Worm (Caenorhabditis elegans): ENCODE data around the gene str-159.

DNA sequence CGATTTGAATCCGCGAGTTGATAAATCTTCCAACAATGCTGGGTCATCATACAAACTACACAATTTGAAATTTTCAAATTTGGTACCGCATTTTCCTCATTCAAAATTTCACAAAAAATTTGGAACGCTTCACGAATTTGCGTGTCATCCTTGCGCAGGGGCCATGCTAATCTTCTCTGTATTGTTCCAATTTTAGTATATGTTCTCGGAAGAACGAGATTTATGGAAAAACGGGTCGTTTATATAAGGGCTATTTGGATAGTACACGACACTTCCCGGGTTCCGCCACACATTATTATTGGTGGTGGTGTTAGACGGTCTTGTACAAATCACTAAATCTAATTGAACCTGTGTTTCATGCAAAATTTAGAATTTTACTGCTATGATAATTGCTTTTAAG, 23.7 kb upstream of the str-159 start:
- no peak for TF ChIP-seq pha-4 (GFP tag; IDR thresholded peaks at IDR 0.05)
- TF ChIP-seq pha-4 (tag; optimal IDR thresholded peaks at IDR 0.05) = no peak
- TF ChIP-seq dpl-1 (GFP tag; optimal IDR thresholded peaks at IDR 0.05) = no peak
- TF ChIP-seq nhr-41 (GFP tag; IDR thresholded peaks at IDR 0.05) = no peak
- TF ChIP-seq spr-3 (GFP tag; optimal IDR thresholded peaks at IDR 0.05) = no peak
- no peak for TF ChIP-seq egl-27 (tag; optimal IDR thresholded peaks at IDR 0.05)
- no peak for TF ChIP-seq pqm-1 (tag; optimal IDR thresholded peaks at IDR 0.05)
- TF ChIP-seq lin-13 (GFP tag; optimal IDR thresholded peaks at IDR 0.05) = no peak
- no peak for TF ChIP-seq snpc-4 (tag; optimal IDR thresholded peaks at IDR 0.05)
- TF ChIP-seq hmg-1.1 (GFP tag; IDR thresholded peaks at IDR 0.05) = no peak
- peak; percentile 96 for TF ChIP-seq snpc-1.2 (GFP tag; IDR thresholded peaks at IDR 0.05)
- TF ChIP-seq madf-9 (GFP tag; conservative IDR thresholded peaks at IDR 0.05) = no peak
- TF ChIP-seq T20F7.1 (GFP tag; optimal IDR thresholded peaks at IDR 0.05) = no peak
- no peak for TF ChIP-seq saeg-2 (GFP tag; IDR thresholded peaks at IDR 0.05)
- TF ChIP-seq dmd-9 (GFP tag; IDR thresholded peaks at IDR 0.05) = no peak
